Worm (Caenorhabditis elegans): ENCODE results near the gene dmsr-9.

DNA sequence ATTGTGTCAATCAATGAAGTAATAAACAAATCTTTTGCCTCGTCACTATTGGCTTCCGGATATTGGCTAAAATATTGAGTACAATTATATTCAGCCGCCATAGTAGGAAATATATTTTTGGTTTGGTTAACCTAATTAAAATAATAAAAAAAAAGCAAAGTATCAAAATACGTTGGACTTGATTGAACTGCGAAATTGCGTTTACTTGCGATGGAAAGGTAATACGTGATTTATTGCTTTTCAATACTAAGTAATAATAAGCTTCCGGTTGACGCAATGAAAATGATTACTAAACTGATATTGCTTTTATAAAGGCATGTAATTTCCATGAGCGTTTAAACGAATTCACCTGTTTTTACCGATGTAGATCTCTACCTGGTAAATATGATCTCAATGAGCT is at the start of gene dmsr-9:
- no peak for TF ChIP-seq ztf-4 (tag; optimal IDR thresholded peaks at IDR 0.05)
- TF ChIP-seq egl-27 (tag; optimal IDR thresholded peaks at IDR 0.05) = no peak
- TF ChIP-seq lin-15B (tag; optimal IDR thresholded peaks at IDR 0.05) = no peak
- no peak for TF ChIP-seq nhr-11 (tag; optimal IDR thresholded peaks at IDR 0.05)
- TF ChIP-seq elt-2 (tag; optimal IDR thresholded peaks at IDR 0.05) = no peak
- no peak for TF ChIP-seq nhr-90 (tag; optimal IDR thresholded peaks at IDR 0.05; ENCODE audit: poor library complexity)
- no peak for TF ChIP-seq nhr-12 (tag; optimal IDR thresholded peaks at IDR 0.05)
- no peak for TF ChIP-seq aha-1 (tag; optimal IDR thresholded peaks at IDR 0.05)
- no peak for TF ChIP-seq lin-14 (GFP tag; optimal IDR thresholded peaks at IDR 0.05)
- no peak for TF ChIP-seq unc-62 (GFP tag; optimal IDR thresholded peaks at IDR 0.05)
- no peak for TF ChIP-seq ceh-82 (tag; optimal IDR thresholded peaks at IDR 0.05)

Measured in whole organism, L1 larva.